Worm (Caenorhabditis elegans) whole organism, midembryonic: ENCODE results near the gene F46C8.8.

Source experiments
- T22C8.4 ChIP-seq: fragments of 200-800 bp; sonication (Bioruptor generic); IDR thresholded peaks from 2 replicates; pipeline ENCODE4 v1.3.6; 2022; ENCODE audit warnings: missing genetic modification characterization, missing compliant biosample characterization
- cog-1 ChIP-seq: sonication (generic microtip); optimal IDR thresholded peaks from 2 replicates; lab custom pipeline; 2016; ENCODE audit warnings: missing genetic modification characterization, missing compliant biosample characterization
- flt-1 ChIP-seq: fragments of 200-800 bp; sonication (Bioruptor generic); IDR thresholded peaks from 2 replicates; pipeline ENCODE4 v1.3.6; 2022; ENCODE audit warnings: missing genetic modification characterization, missing compliant biosample characterization
- med-1 ChIP-seq: sonication (generic microtip); optimal IDR thresholded peaks from 2 replicates; lab custom pipeline; 2017; ENCODE audit warnings: missing genetic modification characterization, mild to moderate bottlenecking, missing compliant biosample characterization, antibody characterized with exemption, missing genetic modification reagents; ENCODE audit not compliant: insufficient read depth
- ref-1 ChIP-seq: fragments of 200-800 bp; sonication (Bioruptor generic); conservative IDR thresholded peaks from 2 replicates; pipeline ENCODE4 v1.3.6; 2022; ENCODE audit warnings: missing genetic modification reagents, missing genetic modification characterization, missing compliant biosample characterization
- tab-1 ChIP-seq: fragments of 200-800 bp; sonication (Bioruptor generic); IDR thresholded peaks from 2 replicates; pipeline ENCODE4 v1.3.6; 2022; ENCODE audit warnings: missing genetic modification characterization, missing compliant biosample characterization
- ztf-23 ChIP-seq: fragments of 200-800 bp; sonication (Bioruptor generic); IDR thresholded peaks from 2 replicates; pipeline ENCODE4 v1.3.6; 2022; ENCODE audit warnings: missing genetic modification reagents, missing genetic modification characterization, missing compliant biosample characterization

ce11 chrX:7568684-7569289, 14.6 kb upstream of the F46C8.8 start:
- TF ChIP-seq flt-1 = no peak
- no peak for TF ChIP-seq cog-1 (tag; lab: Kevin White, UChicago)
- no peak for TF ChIP-seq T22C8.4 (GFP tag; lab: Robert Waterston, UW)
- no peak for TF ChIP-seq ref-1 (GFP tag; lab: Robert Waterston, UW)
- TF ChIP-seq tab-1 (GFP tag; lab: Robert Waterston, UW) = no peak
- no peak for TF ChIP-seq med-1
- no peak for TF ChIP-seq ztf-23
